Fruit fly (Drosophila melanogaster) whole organism, pupa: ENCODE results near the gene Usp14.

Experiments used
- CG13204 ChIP-seq: fragments of 200-800 bp; sonication (Bioruptor generic); optimal IDR thresholded peaks from 2 replicates; lab custom pipeline; 2018; ENCODE audit warnings: missing biosample characterization, mild to moderate bottlenecking, missing genetic modification characterization, moderate library complexity
- CG14655 ChIP-seq: fragments of 200-800 bp; sonication (Bioruptor generic); optimal IDR thresholded peaks from 3 replicates; lab custom pipeline; 2017; ENCODE audit warnings: mild to moderate bottlenecking, missing biosample characterization, missing genetic modification reagents, missing genetic modification characterization
- CG17806 ChIP-seq: fragments of 200-800 bp; sonication (Bioruptor generic); optimal IDR thresholded peaks from 2 replicates; lab custom pipeline; 2018; ENCODE audit warnings: missing biosample characterization, mild to moderate bottlenecking, missing genetic modification characterization, moderate library complexity
- CG34367 ChIP-seq: fragments of 200-800 bp; sonication (Bioruptor generic); optimal IDR thresholded peaks from 2 replicates; lab custom pipeline; 2018; ENCODE audit warnings: missing biosample characterization, mild to moderate bottlenecking, missing genetic modification characterization
- D1 ChIP-seq: fragments of 200-800 bp; sonication (Bioruptor generic); optimal IDR thresholded peaks from 2 replicates; lab custom pipeline; 2018; ENCODE audit warnings: missing biosample characterization, mild to moderate bottlenecking, missing genetic modification characterization, moderate library complexity
- EcR ChIP-seq: fragments of 200-800 bp; sonication (Bioruptor generic); optimal IDR thresholded peaks from 3 replicates; lab custom pipeline; 2019; ENCODE audit warnings: missing biosample characterization, missing genetic modification characterization, mild to moderate bottlenecking, moderate library complexity, missing genetic modification reagents
- Pif1A ChIP-seq: fragments of 200-800 bp; sonication (Bioruptor generic); optimal IDR thresholded peaks from 3 replicates; lab custom pipeline; 2016; ENCODE audit warnings: missing biosample characterization, missing genetic modification characterization
- Snoo ChIP-seq: fragments of 200-800 bp; sonication (Bioruptor generic); optimal IDR thresholded peaks from 3 replicates; lab custom pipeline; 2017; ENCODE audit warnings: missing biosample characterization, mild to moderate bottlenecking, missing genetic modification characterization, inconsistent platforms
- gl ChIP-seq: fragments of 200-800 bp; sonication (Bioruptor generic); optimal IDR thresholded peaks from 2 replicates; lab custom pipeline; 2018; ENCODE audit warnings: missing biosample characterization, mild to moderate bottlenecking, missing genetic modification characterization
- rn ChIP-seq: fragments of 200-800 bp; sonication (Bioruptor generic); IDR thresholded peaks from 2 replicates; pipeline ENCODE4 v1.3.6; 2022; ENCODE audit warnings: missing biosample characterization, missing genetic modification characterization

DNA sequence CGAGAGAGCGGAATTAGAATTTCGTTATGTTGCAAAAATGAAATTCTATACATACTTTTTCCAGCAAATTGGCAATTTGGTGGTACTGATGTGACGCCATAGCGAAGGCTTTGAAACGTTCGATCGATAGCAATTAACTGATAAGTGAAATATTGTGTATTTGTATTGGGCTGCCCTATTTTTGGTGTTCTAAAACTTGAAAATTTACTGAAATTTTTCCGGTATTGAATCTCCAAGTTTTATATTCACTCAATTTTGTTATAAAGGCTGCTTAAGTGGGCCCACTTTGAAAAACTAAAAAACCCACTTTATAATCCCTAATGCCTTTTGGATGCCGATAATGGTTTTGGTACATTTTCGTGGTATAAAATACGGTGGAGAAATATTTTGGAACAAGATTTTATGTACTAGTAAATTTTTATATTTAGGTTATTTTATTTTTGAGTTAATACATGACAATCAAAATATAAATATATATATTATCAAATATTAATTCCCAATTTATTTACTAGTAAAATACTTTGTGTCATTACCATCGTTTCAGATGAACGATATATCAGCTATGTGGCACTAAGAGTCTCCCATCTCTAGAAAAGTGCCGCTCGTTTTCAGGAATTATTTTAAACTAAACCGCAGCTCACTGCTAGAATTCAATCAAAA is 48.3 kb upstream of the Usp14 start, which contains the start of the genes Cand1 and pim:
- TF ChIP-seq CG14655 (GFP tag; lab: Kevin White, UChicago) = no peak
- TF ChIP-seq CG13204 (GFP tag; lab: Kevin White, UChicago) = no peak
- TF ChIP-seq gl (tag; lab: Kevin White, UChicago) = no peak
- no peak for TF ChIP-seq D1 (tag; lab: Kevin White, UChicago)
- no peak for TF ChIP-seq rn (GFP tag; lab: Robert Waterston, UW)
- no peak for TF ChIP-seq CG17806 (tag; lab: Kevin White, UChicago)
- no peak for TF ChIP-seq EcR (GFP tag; lab: Kevin White, UChicago)
- TF ChIP-seq CG34367 (tag; lab: Kevin White, UChicago) = no peak
- no peak for TF ChIP-seq Pif1A (GFP tag; lab: Kevin White, UChicago)
- TF ChIP-seq Snoo = no peak
